Fruit fly (Drosophila melanogaster): ENCODE data around the gene vvl.
A peak's percentile ranks its signal among the peaks of the same experiment; 100 is the strongest.

vvl gene

dm6 chr3L:6750835-6751234, 39.1 kb upstream of the vvl start:
- TF ChIP-seq Dfd (GFP tag; optimal IDR thresholded peaks at IDR 0.05) (peak; percentile 95), Sp1 (GFP tag; optimal IDR thresholded peaks at IDR 0.05) (no peak)

dm6 chr3L:6752278-6753096, 37.5 kb upstream of the vvl start, which contains the start of the genes velo and Sbds:
velo (minus strand) TSS chr3L:6752752.
Sbds (plus strand) TSS chr3L:6752913.
- TF ChIP-seq CG32264 (GFP tag; optimal IDR thresholded peaks at IDR 0.05) (no peak), h (GFP tag; optimal IDR thresholded peaks at IDR 0.05) (peak; percentile 25), jim (GFP tag; optimal IDR thresholded peaks at IDR 0.05) (no peak), foxo (GFP tag; optimal IDR thresholded peaks at IDR 0.05) (peak in 1 of 2 experiments; percentile 67), CG9705 (GFP tag; optimal IDR thresholded peaks at IDR 0.05) (peak; percentile 41), usp (GFP tag; optimal IDR thresholded peaks at IDR 0.05) (no peak), fru (GFP tag; optimal IDR thresholded peaks at IDR 0.05) (no peak), Myc (optimal IDR thresholded peaks at IDR 0.05) (peak; percentile 45), Dif (GFP tag; optimal IDR thresholded peaks at IDR 0.05; ENCODE audit: partially characterized antibody) (no peak), OdsH (GFP tag; optimal IDR thresholded peaks at IDR 0.05) (peak; percentile 32), HLH106 (tag; optimal IDR thresholded peaks at IDR 0.05) (peak; percentile 67), N (GFP tag; optimal IDR thresholded peaks at IDR 0.05) (no peak), Jra (GFP tag; optimal IDR thresholded peaks at IDR 0.05) (peak; percentile 47), dsf (GFP tag; optimal IDR thresholded peaks at IDR 0.05; ENCODE audit: borderline replicate concordance) (no peak), Hnf4 (GFP tag; optimal IDR thresholded peaks at IDR 0.05) (no peak), br (GFP tag; optimal IDR thresholded peaks at IDR 0.05) (peak; percentile 3), GATAd (GFP tag; optimal IDR thresholded peaks at IDR 0.05) (no peak), Dfd (GFP tag; optimal IDR thresholded peaks at IDR 0.05) (no peak), woc (GFP tag; optimal IDR thresholded peaks at IDR 0.05) (peak; percentile 5), lola (GFP tag; optimal IDR thresholded peaks at IDR 0.05) (no peak), Vsx2 (GFP tag; optimal IDR thresholded peaks at IDR 0.05; ENCODE audit: partially characterized antibody) (no peak), Sp1 (GFP tag; optimal IDR thresholded peaks at IDR 0.05) (peak; percentile 54), dl (GFP tag; optimal IDR thresholded peaks at IDR 0.05; ENCODE audit: insufficient read depth in 1 of 2, partially characterized antibody in 2 of 2) (no peak), brk (GFP tag; optimal IDR thresholded peaks at IDR 0.05) (no peak), dmrt93B (GFP tag; optimal IDR thresholded peaks at IDR 0.05) (peak; percentile 31), ey (GFP tag; optimal IDR thresholded peaks at IDR 0.05) (no peak), pan (optimal IDR thresholded peaks at IDR 0.05) (no peak), Mio (GFP tag; optimal IDR thresholded peaks at IDR 0.05) (no peak), sv (GFP tag; optimal IDR thresholded peaks at IDR 0.05) (peak; percentile 15), CrebA (GFP tag; optimal IDR thresholded peaks at IDR 0.05; ENCODE audit: borderline replicate concordance) (no peak), Hr78 (GFP tag; optimal IDR thresholded peaks at IDR 0.05) (no peak), rgr (GFP tag; optimal IDR thresholded peaks at IDR 0.05) (peak; percentile 64), Abd-B (GFP tag; optimal IDR thresholded peaks at IDR 0.05) (no peak), sage (GFP tag; optimal IDR thresholded peaks at IDR 0.05) (peak; percentile 30), Rel (GFP tag; optimal IDR thresholded peaks at IDR 0.05) (peak; percentile 22), Rel (tag; optimal IDR thresholded peaks at IDR 0.05) (peak; percentile 88), psq (GFP tag; optimal IDR thresholded peaks at IDR 0.05) (peak; percentile 97), Hr83 (GFP tag; optimal IDR thresholded peaks at IDR 0.05; ENCODE audit: poor library complexity, severe bottlenecking) (peak; percentile 77), tai (GFP tag; optimal IDR thresholded peaks at IDR 0.05) (no peak)

Measured in whole organism, wandering third instar larva.